Worm (Caenorhabditis elegans): ENCODE measurements around the gene etr-1.

DNA sequence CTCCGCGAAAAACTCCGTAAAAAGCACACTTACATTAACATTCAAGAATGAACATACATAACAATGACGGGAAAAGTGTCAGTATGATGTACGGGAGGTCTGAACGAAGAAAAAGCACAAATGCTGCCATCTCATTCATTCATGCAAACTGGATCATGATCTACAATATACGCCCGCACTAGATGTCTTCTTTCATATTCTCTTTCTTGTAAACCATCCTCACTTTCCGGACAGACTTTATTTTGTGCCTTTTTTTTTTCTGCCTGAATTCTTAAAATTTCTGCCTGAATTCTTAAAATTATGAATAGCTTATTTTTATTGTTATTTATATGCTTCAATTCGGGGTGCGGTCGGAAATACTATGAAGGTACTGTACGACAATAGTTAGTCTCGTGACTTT, 27.0 kb upstream of the etr-1 start, which contains the start of gene K10B4.1:
- no peak for TF ChIP-seq him-1 (tag; optimal IDR thresholded peaks at IDR 0.05)
- no peak for TF ChIP-seq W03F9.2 (tag; optimal IDR thresholded peaks at IDR 0.05)
